Worm (Caenorhabditis elegans) whole organism, midembryonic: Measurements from ENCODE around the gene K08B12.3.

Experiments used
- T22C8.4 ChIP-seq: fragments of 200-800 bp; sonication (Bioruptor generic); IDR thresholded peaks from 2 replicates; pipeline ENCODE4 v1.3.6; 2022; ENCODE audit warnings: missing genetic modification characterization, missing compliant biosample characterization
- cog-1 ChIP-seq: sonication (generic microtip); optimal IDR thresholded peaks from 2 replicates; lab custom pipeline; 2016; ENCODE audit warnings: missing genetic modification characterization, missing compliant biosample characterization
- flt-1 ChIP-seq: fragments of 200-800 bp; sonication (Bioruptor generic); IDR thresholded peaks from 2 replicates; pipeline ENCODE4 v1.3.6; 2022; ENCODE audit warnings: missing genetic modification characterization, missing compliant biosample characterization
- klf-2 ChIP-seq: fragments of 200-800 bp; sonication (Bioruptor generic); conservative IDR thresholded peaks from 2 replicates; pipeline ENCODE4 v1.3.6; 2022; ENCODE audit warnings: missing genetic modification reagents, missing genetic modification characterization, missing compliant biosample characterization
- med-1 ChIP-seq: sonication (generic microtip); optimal IDR thresholded peaks from 2 replicates; lab custom pipeline; 2017; ENCODE audit warnings: missing genetic modification characterization, mild to moderate bottlenecking, missing compliant biosample characterization, antibody characterized with exemption, missing genetic modification reagents; ENCODE audit not compliant: insufficient read depth
- ref-1 ChIP-seq: fragments of 200-800 bp; sonication (Bioruptor generic); conservative IDR thresholded peaks from 2 replicates; pipeline ENCODE4 v1.3.6; 2022; ENCODE audit warnings: missing genetic modification reagents, missing genetic modification characterization, missing compliant biosample characterization
- tab-1 ChIP-seq: fragments of 200-800 bp; sonication (Bioruptor generic); IDR thresholded peaks from 2 replicates; pipeline ENCODE4 v1.3.6; 2022; ENCODE audit warnings: missing genetic modification characterization, missing compliant biosample characterization
- ztf-23 ChIP-seq: fragments of 200-800 bp; sonication (Bioruptor generic); IDR thresholded peaks from 2 replicates; pipeline ENCODE4 v1.3.6; 2022; ENCODE audit warnings: missing genetic modification reagents, missing genetic modification characterization, missing compliant biosample characterization
- ztf-29 ChIP-seq: fragments of 200-800 bp; sonication (Bioruptor generic); IDR thresholded peaks from 2 replicates; pipeline ENCODE4 v1.3.6; 2022; ENCODE audit warnings: missing genetic modification reagents, missing genetic modification characterization, missing compliant biosample characterization

- TF ChIP-seq ztf-29 (no peak), med-1 (GFP tag; lab: Kevin White, UChicago) (no peak), klf-2 (no peak), flt-1 (GFP tag; lab: Robert Waterston, UW) (no peak), T22C8.4 (GFP tag; lab: Robert Waterston, UW) (no peak), cog-1 (tag; lab: Kevin White, UChicago) (no peak), tab-1 (GFP tag; lab: Robert Waterston, UW) (no peak), ref-1 (GFP tag; lab: Robert Waterston, UW) (no peak), ztf-23 (GFP tag; lab: Robert Waterston, UW) (0 out of 2 replicates have a peak, but pooled peaks have one; percentile 6)
These were observed 11.5 kb upstream of the K08B12.3 start for ce11 chrV:6223315-6224018.
